Worm (Caenorhabditis elegans) whole organism, L4/young adult: Measurements from ENCODE around the gene Y79H2A.3.

ENCODE experiments used
- W03F9.2 ChIP-seq: fragments of 150-350 bp; optimal IDR thresholded peaks from 2 replicates; lab custom pipeline; 2014; ENCODE audit warnings: missing biosample characterization, missing genetic modification characterization
- dao-5 ChIP-seq: sonication (generic microtip); optimal IDR thresholded peaks from 2 replicates; lab custom pipeline; 2016; ENCODE audit warnings: missing genotype, missing genetic modification characterization, moderate library complexity, missing compliant biosample characterization
- him-1 ChIP-seq: sonication (generic microtip); optimal IDR thresholded peaks from 2 replicates; lab custom pipeline; 2016; ENCODE audit warnings: missing genotype, missing genetic modification reagents, missing genetic modification characterization, missing compliant biosample characterization

The Y79H2A.3 gene

ce11 chrIII:12059521-12059920, 7.4 kb upstream of the Y79H2A.3 start:
- TF ChIP-seq dao-5 (tag; lab: Kevin White, UChicago) (no peak), him-1 (no peak), W03F9.2 (tag; lab: Kevin White, UChicago) (no peak)

- TF ChIP-seq him-1, result no peak
- TF ChIP-seq W03F9.2 (tag; lab: Kevin White, UChicago), result peak; percentile 10
- no peak for TF ChIP-seq dao-5 (tag; lab: Kevin White, UChicago)
These were observed 6.3 kb upstream of the Y79H2A.3 start, which contains the start of gene arx-3 for ce11 chrIII:12058429-12058828. Gene arx-3, minus strand, starts transcription at chrIII:12058458.

- TF ChIP-seq W03F9.2 (tag; lab: Kevin White, UChicago) (no peak), dao-5 (tag; lab: Kevin White, UChicago) (no peak), him-1 (no peak)
These were observed 11.1 kb downstream of the Y79H2A.3 start, which contains the start of gene Y79H2A.4 for ce11 chrIII:12040999-12041398. Gene Y79H2A.4, plus strand, starts transcription at chrIII:12041299.

- TF ChIP-seq him-1, result no peak
- TF ChIP-seq dao-5 (tag; lab: Kevin White, UChicago), result no peak
- TF ChIP-seq W03F9.2 (tag; lab: Kevin White, UChicago), result no peak
These were observed 14.9 kb downstream of the Y79H2A.3 start for ce11 chrIII:12037217-12037616.

ce11 chrIII:12034311-12034710, 17.8 kb downstream of the Y79H2A.3 start:
- TF ChIP-seq dao-5 (tag; lab: Kevin White, UChicago), result no peak
- no peak for TF ChIP-seq W03F9.2 (tag; lab: Kevin White, UChicago)

- no peak for TF ChIP-seq W03F9.2 (tag; lab: Kevin White, UChicago)
- TF ChIP-seq dao-5 (tag; lab: Kevin White, UChicago), result no peak
- TF ChIP-seq him-1, result no peak
These were observed 18.8 kb downstream of the Y79H2A.3 start for ce11 chrIII:12033259-12033658.

ce11 chrIII:12030669-12031068, 21.4 kb downstream of the Y79H2A.3 start, which contains the start of gene Y79H2A.2:
Gene Y79H2A.2, minus strand, starts transcription at chrIII:12030769.
- no peak for TF ChIP-seq dao-5 (tag; lab: Kevin White, UChicago)
- TF ChIP-seq him-1, result no peak
- TF ChIP-seq W03F9.2 (tag; lab: Kevin White, UChicago), result no peak

- TF ChIP-seq dao-5 (tag; lab: Kevin White, UChicago) (no peak), W03F9.2 (tag; lab: Kevin White, UChicago) (no peak), him-1 (no peak)
These were observed 23.3 kb downstream of the Y79H2A.3 start, which contains the start of gene Y79H2A.12 for ce11 chrIII:12028769-12029168. Gene Y79H2A.12, minus strand, starts transcription at chrIII:12028869.

- no peak for TF ChIP-seq W03F9.2 (tag; lab: Kevin White, UChicago)
- no peak for TF ChIP-seq dao-5 (tag; lab: Kevin White, UChicago)
- no peak for TF ChIP-seq him-1
These were observed 29.8 kb downstream of the Y79H2A.3 start for ce11 chrIII:12022281-12022680.

- TF ChIP-seq him-1 (no peak), W03F9.2 (tag; lab: Kevin White, UChicago) (no peak), dao-5 (tag; lab: Kevin White, UChicago) (no peak)
These were observed 32.0 kb downstream of the Y79H2A.3 start, which contains the start of gene brp-1 for ce11 chrIII:12020074-12020602. Gene brp-1, plus strand, starts transcription at chrIII:12020552.

- TF ChIP-seq W03F9.2 (tag; lab: Kevin White, UChicago) (no peak), him-1 (no peak), dao-5 (tag; lab: Kevin White, UChicago) (no peak)
These were observed 34.1 kb downstream of the Y79H2A.3 start for ce11 chrIII:12017999-12018398.

- TF ChIP-seq him-1 (no peak), W03F9.2 (tag; lab: Kevin White, UChicago) (no peak), dao-5 (tag; lab: Kevin White, UChicago) (no peak)
These were observed 36.5 kb downstream of the Y79H2A.3 start for ce11 chrIII:12015611-12016010.

ce11 chrIII:12015183-12015582, 36.9 kb downstream of the Y79H2A.3 start:
- TF ChIP-seq him-1 (no peak), dao-5 (tag; lab: Kevin White, UChicago) (no peak), W03F9.2 (tag; lab: Kevin White, UChicago) (no peak)

- TF ChIP-seq W03F9.2 (tag; lab: Kevin White, UChicago) (no peak), dao-5 (tag; lab: Kevin White, UChicago) (no peak), him-1 (no peak)
These were observed 37.6 kb downstream of the Y79H2A.3 start for ce11 chrIII:12014503-12014902.

- no peak for TF ChIP-seq W03F9.2 (tag; lab: Kevin White, UChicago)
- no peak for TF ChIP-seq dao-5 (tag; lab: Kevin White, UChicago)
- TF ChIP-seq him-1, result no peak
These were observed 38.4 kb downstream of the Y79H2A.3 start for ce11 chrIII:12013718-12014117.
